Worm (Caenorhabditis elegans): ENCODE data around the gene fipr-11.

ce11 chrV:9879404-9879803 lies 26.6 kb downstream of the fipr-11 start, which contains the start of gene srab-26:
- TF ChIP-seq nhr-237 (tag; optimal IDR thresholded peaks at IDR 0.05) (no peak), mdl-1 (tag; optimal IDR thresholded peaks at IDR 0.05) (no peak), ZK546.5 (tag; optimal IDR thresholded peaks at IDR 0.05) (no peak), ama-1 (optimal IDR thresholded peaks at IDR 0.05) (no peak), unc-55 (GFP tag; optimal IDR thresholded peaks at IDR 0.05) (no peak), peb-1 (tag; optimal IDR thresholded peaks at IDR 0.05) (no peak), aly-2 (tag; optimal IDR thresholded peaks at IDR 0.05) (no peak), nhr-77 (tag; optimal IDR thresholded peaks at IDR 0.05) (no peak), nhr-10 (tag; optimal IDR thresholded peaks at IDR 0.05) (no peak), egl-27 (tag; optimal IDR thresholded peaks at IDR 0.05) (no peak), crh-2 (tag; optimal IDR thresholded peaks at IDR 0.05) (no peak), ceh-82 (tag; optimal IDR thresholded peaks at IDR 0.05) (no peak), skn-1 (tag; optimal IDR thresholded peaks at IDR 0.05) (no peak)

Measured in whole organism, L2 larva.